Worm (Caenorhabditis elegans) whole organism, L2 larva: Measurements from ENCODE around the gene F28H6.6.

Experiments used
- C34F6.9 ChIP-seq: fragments of 150-350 bp; optimal IDR thresholded peaks from 2 replicates; lab custom pipeline; 2014; ENCODE audit warnings: missing biosample characterization, missing genetic modification characterization
- F13H6.1 ChIP-seq: sonication (generic microtip); optimal IDR thresholded peaks from 2 replicates; lab custom pipeline; 2016; ENCODE audit warnings: missing genetic modification characterization, missing compliant biosample characterization
- ZK546.5 ChIP-seq: sonication (generic microtip); optimal IDR thresholded peaks from 2 replicates; lab custom pipeline; 2017; ENCODE audit warnings: missing biosample characterization, missing genetic modification characterization
- alr-1 ChIP-seq: fragments of 150-350 bp; optimal IDR thresholded peaks from 2 replicates; lab custom pipeline; 2014; ENCODE audit warnings: missing biosample characterization, missing genetic modification characterization
- ceh-16 ChIP-seq: fragments of 150-350 bp; optimal IDR thresholded peaks from 2 replicates; lab custom pipeline; 2014; ENCODE audit warnings: missing biosample characterization, missing genetic modification characterization
- gmeb-1 ChIP-seq: fragments of 150-350 bp; optimal IDR thresholded peaks from 2 replicates; lab custom pipeline; 2014; ENCODE audit warnings: missing biosample characterization, missing genetic modification characterization
- lsy-2 ChIP-seq, 2 experiments: fragments of 150-350 bp in 1 of 2; sonication (generic microtip) in 1 of 2; optimal IDR thresholded peaks; 2 replicates each; lab custom pipeline; 2014 to 2017; ENCODE audit warnings: missing biosample characterization in 2 of 2, missing genetic modification characterization in 2 of 2
- nhr-11 ChIP-seq: fragments of 150-350 bp; optimal IDR thresholded peaks from 2 replicates; lab custom pipeline; 2014; ENCODE audit warnings: missing biosample characterization, missing genetic modification characterization
- snpc-4 ChIP-seq: fragments of 150-350 bp; optimal IDR thresholded peaks from 2 replicates; lab custom pipeline; 2014; ENCODE audit warnings: missing biosample characterization, missing genetic modification characterization

ce11 chrX:14169569-14170031 lies 43.9 kb upstream of the F28H6.6 start, which contains the start of gene sym-4:
- TF ChIP-seq C34F6.9 (peak; percentile 98), snpc-4 (tag; lab: Kevin White, UChicago) (peak; percentile 78), gmeb-1 (tag; lab: Kevin White, UChicago) (peak; percentile 81), alr-1 (tag; lab: Kevin White, UChicago) (no peak), ZK546.5 (tag; lab: Kevin White, UChicago) (no peak), nhr-11 (tag; lab: Kevin White, UChicago) (peak; percentile 51), lsy-2 (tag; optimal IDR thresholded peaks at IDR 0.05; lab: Kevin White, UChicago) (peak; percentile 35 to 90), F13H6.1 (tag; lab: Kevin White, UChicago) (peak; percentile 90), ceh-16 (tag; lab: Kevin White, UChicago) (no peak)
